Fruit fly (Drosophila melanogaster) whole organism, pupa: Measurements from ENCODE around the gene CG9636.

ENCODE experiments used
- CG10348 ChIP-seq: fragments of 200-800 bp; sonication (Bioruptor generic); IDR thresholded peaks from 2 replicates; pipeline ENCODE4 v1.3.6; 2022; ENCODE audit warnings: missing biosample characterization, missing genetic modification characterization
- CG12605 ChIP-seq: fragments of 200-800 bp; sonication (Bioruptor generic); IDR thresholded peaks from 2 replicates; pipeline ENCODE4 v1.3.6; 2022; ENCODE audit warnings: missing biosample characterization, missing genetic modification characterization
- CG13204 ChIP-seq: fragments of 200-800 bp; sonication (Bioruptor generic); optimal IDR thresholded peaks from 2 replicates; lab custom pipeline; 2018; ENCODE audit warnings: missing biosample characterization, mild to moderate bottlenecking, missing genetic modification characterization, moderate library complexity
- CG14655 ChIP-seq: fragments of 200-800 bp; sonication (Bioruptor generic); optimal IDR thresholded peaks from 3 replicates; lab custom pipeline; 2017; ENCODE audit warnings: mild to moderate bottlenecking, missing biosample characterization, missing genetic modification reagents, missing genetic modification characterization
- CG15710 ChIP-seq: fragments of 200-800 bp; sonication (Bioruptor generic); optimal IDR thresholded peaks from 2 replicates; lab custom pipeline; 2018; ENCODE audit warnings: missing biosample characterization, mild to moderate bottlenecking, missing genetic modification characterization, moderate library complexity
- CG17806 ChIP-seq: fragments of 200-800 bp; sonication (Bioruptor generic); optimal IDR thresholded peaks from 2 replicates; lab custom pipeline; 2018; ENCODE audit warnings: missing biosample characterization, mild to moderate bottlenecking, missing genetic modification characterization, moderate library complexity
- CG32121 ChIP-seq: fragments of 200-800 bp; sonication (Bioruptor generic); IDR thresholded peaks from 2 replicates; pipeline ENCODE4 v1.3.6; 2022; ENCODE audit warnings: missing biosample characterization, missing genetic modification characterization
- CG34367 ChIP-seq: fragments of 200-800 bp; sonication (Bioruptor generic); optimal IDR thresholded peaks from 2 replicates; lab custom pipeline; 2018; ENCODE audit warnings: missing biosample characterization, mild to moderate bottlenecking, missing genetic modification characterization
- CG4496 ChIP-seq: fragments of 200-800 bp; sonication (Bioruptor generic); IDR thresholded peaks from 3 replicates; pipeline ENCODE4 v1.3.6; 2022; ENCODE audit warnings: missing biosample characterization, missing genetic modification characterization
- CG8159 ChIP-seq: fragments of 200-800 bp; sonication (Bioruptor generic); optimal IDR thresholded peaks from 3 replicates; lab custom pipeline; 2018; ENCODE audit warnings: missing biosample characterization, mild to moderate bottlenecking, missing genetic modification characterization, moderate library complexity
- CG8301 ChIP-seq: fragments of 200-800 bp; sonication (Bioruptor generic); optimal IDR thresholded peaks from 2 replicates; lab custom pipeline; 2018; ENCODE audit warnings: missing biosample characterization, mild to moderate bottlenecking, missing genetic modification characterization
- CG9948 ChIP-seq: fragments of 200-800 bp; sonication (Bioruptor generic); optimal IDR thresholded peaks from 2 replicates; lab custom pipeline; 2018; ENCODE audit warnings: missing biosample characterization, mild to moderate bottlenecking, missing genetic modification characterization, moderate library complexity
- D1 ChIP-seq: fragments of 200-800 bp; sonication (Bioruptor generic); optimal IDR thresholded peaks from 2 replicates; lab custom pipeline; 2018; ENCODE audit warnings: missing biosample characterization, mild to moderate bottlenecking, missing genetic modification characterization, moderate library complexity
- EcR ChIP-seq: fragments of 200-800 bp; sonication (Bioruptor generic); optimal IDR thresholded peaks from 3 replicates; lab custom pipeline; 2019; ENCODE audit warnings: missing biosample characterization, missing genetic modification characterization, mild to moderate bottlenecking, moderate library complexity, missing genetic modification reagents
- Ets98B ChIP-seq: fragments of 200-800 bp; sonication (Bioruptor generic); IDR thresholded peaks from 2 replicates; pipeline ENCODE4 v1.3.6; 2022; ENCODE audit warnings: missing biosample characterization, missing genetic modification characterization
- Pif1A ChIP-seq: fragments of 200-800 bp; sonication (Bioruptor generic); optimal IDR thresholded peaks from 3 replicates; lab custom pipeline; 2016; ENCODE audit warnings: missing biosample characterization, missing genetic modification characterization
- Pif1B ChIP-seq: fragments of 200-800 bp; sonication (Bioruptor generic); optimal IDR thresholded peaks from 3 replicates; lab custom pipeline; 2016; ENCODE audit warnings: missing biosample characterization, missing genetic modification characterization
- Snoo ChIP-seq: fragments of 200-800 bp; sonication (Bioruptor generic); optimal IDR thresholded peaks from 3 replicates; lab custom pipeline; 2017; ENCODE audit warnings: missing biosample characterization, mild to moderate bottlenecking, missing genetic modification characterization, inconsistent platforms
- fd96Ca ChIP-seq: fragments of 200-800 bp; sonication (Bioruptor generic); IDR thresholded peaks from 3 replicates; pipeline ENCODE4 v1.3.6; 2022; ENCODE audit warnings: missing biosample characterization, missing genetic modification characterization
- gl ChIP-seq: fragments of 200-800 bp; sonication (Bioruptor generic); optimal IDR thresholded peaks from 2 replicates; lab custom pipeline; 2018; ENCODE audit warnings: missing biosample characterization, mild to moderate bottlenecking, missing genetic modification characterization
- rn ChIP-seq: fragments of 200-800 bp; sonication (Bioruptor generic); IDR thresholded peaks from 2 replicates; pipeline ENCODE4 v1.3.6; 2022; ENCODE audit warnings: missing biosample characterization, missing genetic modification characterization

The CG9636 gene

dm6 chr3R:8223074-8223597 is 20.5 kb downstream of the CG9636 start:
- TF ChIP-seq Pif1B (GFP tag; lab: Kevin White, UChicago) (no peak), CG34367 (tag; lab: Kevin White, UChicago) (no peak), CG13204 (no peak), CG12605 (GFP tag; lab: Robert Waterston, UW) (no peak), CG17806 (tag; lab: Kevin White, UChicago) (no peak), Ets98B (GFP tag; lab: Robert Waterston, UW) (no peak), CG9948 (no peak), CG10348 (GFP tag; lab: Robert Waterston, UW) (no peak), CG8301 (tag; lab: Kevin White, UChicago) (no peak), rn (GFP tag; lab: Robert Waterston, UW) (no peak), CG14655 (GFP tag; lab: Kevin White, UChicago) (no peak), EcR (GFP tag; lab: Kevin White, UChicago) (no peak), CG15710 (tag; lab: Kevin White, UChicago) (no peak), Pif1A (GFP tag; lab: Kevin White, UChicago) (no peak), CG4496 (no peak), gl (tag; lab: Kevin White, UChicago) (no peak), CG8159 (tag; lab: Kevin White, UChicago) (no peak), CG32121 (GFP tag; lab: Robert Waterston, UW) (no peak), D1 (no peak), fd96Ca (no peak)

dm6 chr3R:8219891-8220290 is 23.7 kb downstream of the CG9636 start, which contains the start of gene CG18249:
Gene CG18249 (plus strand): TSS chr3R:8220146.
- TF ChIP-seq fd96Ca (no peak), CG9948 (no peak), Pif1B (GFP tag; lab: Kevin White, UChicago) (no peak), EcR (GFP tag; lab: Kevin White, UChicago) (no peak), CG14655 (GFP tag; lab: Kevin White, UChicago) (no peak), CG8301 (tag; lab: Kevin White, UChicago) (no peak), D1 (no peak), CG13204 (no peak), CG17806 (tag; lab: Kevin White, UChicago) (no peak), CG4496 (no peak)
- TF ChIP-seq, all 21 proteins: peak for 0

DNA sequence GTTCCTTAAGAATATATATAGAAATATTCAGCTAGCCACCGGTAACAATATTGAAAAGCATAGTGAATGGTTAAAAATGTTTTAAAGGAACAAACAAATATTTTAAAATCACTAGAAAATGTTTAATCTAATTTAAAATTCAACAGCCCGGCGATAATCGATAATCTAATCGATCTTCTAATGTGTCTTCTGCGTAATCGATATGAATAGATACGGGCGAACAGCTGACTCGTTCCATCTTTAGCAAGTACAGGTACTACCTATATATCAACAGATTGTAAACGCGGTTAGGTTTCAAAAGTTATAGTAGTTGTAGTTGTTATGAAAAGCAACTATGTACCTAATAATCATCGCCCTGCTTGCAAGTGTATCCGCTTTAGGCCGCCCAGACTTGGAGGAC is 25.9 kb downstream of the CG9636 start, which contains the start of gene CG7800:
CG7800 (plus strand) TSS at position 231 of the 400 bp plus-strand sequence.
- TF ChIP-seq CG32121 (GFP tag; lab: Robert Waterston, UW): no peak
- no peak for TF ChIP-seq CG12605 (GFP tag; lab: Robert Waterston, UW)
- no peak for TF ChIP-seq gl (tag; lab: Kevin White, UChicago)
- TF ChIP-seq Pif1B (GFP tag; lab: Kevin White, UChicago): no peak
- TF ChIP-seq Snoo (tag; lab: Kevin White, UChicago): no peak
- no peak for TF ChIP-seq CG14655 (GFP tag; lab: Kevin White, UChicago)
- no peak for TF ChIP-seq rn (GFP tag; lab: Robert Waterston, UW)
- no peak for TF ChIP-seq D1
- no peak for TF ChIP-seq CG8301 (tag; lab: Kevin White, UChicago)
- no peak for TF ChIP-seq Pif1A (GFP tag; lab: Kevin White, UChicago)
- TF ChIP-seq Ets98B (GFP tag; lab: Robert Waterston, UW): no peak
- TF ChIP-seq CG13204: no peak
- no peak for TF ChIP-seq CG9948
- TF ChIP-seq EcR (GFP tag; lab: Kevin White, UChicago): no peak
- no peak for TF ChIP-seq fd96Ca
- no peak for TF ChIP-seq CG4496
- no peak for TF ChIP-seq CG15710 (tag; lab: Kevin White, UChicago)
- no peak for TF ChIP-seq CG8159 (tag; lab: Kevin White, UChicago)
- no peak for TF ChIP-seq CG17806 (tag; lab: Kevin White, UChicago)

- TF ChIP-seq Pif1A (GFP tag; lab: Kevin White, UChicago): no peak
- TF ChIP-seq CG12605 (GFP tag; lab: Robert Waterston, UW): no peak
- no peak for TF ChIP-seq CG10348 (GFP tag; lab: Robert Waterston, UW)
- TF ChIP-seq D1: no peak
- no peak for TF ChIP-seq CG4496
- no peak for TF ChIP-seq Pif1B (GFP tag; lab: Kevin White, UChicago)
- no peak for TF ChIP-seq CG9948
- TF ChIP-seq CG15710 (tag; lab: Kevin White, UChicago): no peak
- no peak for TF ChIP-seq CG14655 (GFP tag; lab: Kevin White, UChicago)
Measured at dm6 chr3R:8215528-8216189, 27.9 kb downstream of the CG9636 start.

DNA sequence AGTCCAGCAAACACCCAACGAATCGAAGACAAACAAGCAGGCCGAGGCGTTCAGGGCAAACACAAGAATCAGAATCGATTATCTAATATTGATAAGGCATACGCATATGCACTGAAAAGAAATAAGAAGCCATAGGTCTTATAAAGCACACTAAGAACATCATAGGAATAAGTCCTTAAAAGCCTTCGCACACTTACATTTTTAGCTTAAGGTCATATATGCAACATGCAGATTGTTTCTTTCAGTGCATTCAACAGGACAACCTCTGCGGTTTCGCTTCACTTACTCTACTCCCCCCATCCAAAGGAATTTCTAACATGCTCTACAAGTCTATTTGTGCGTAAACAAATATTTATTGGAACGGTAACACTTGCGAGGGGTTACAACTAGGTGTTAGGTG is 31.0 kb downstream of the CG9636 start:
- TF ChIP-seq CG4496 (no peak), CG10348 (GFP tag; lab: Robert Waterston, UW) (no peak), CG12605 (GFP tag; lab: Robert Waterston, UW) (no peak), Ets98B (GFP tag; lab: Robert Waterston, UW) (no peak), CG9948 (no peak), CG8159 (tag; lab: Kevin White, UChicago) (no peak), fd96Ca (0 out of 3 replicates have a peak, but pooled peaks have one; percentile 15), Snoo (tag; lab: Kevin White, UChicago) (no peak)
